Worm (Caenorhabditis elegans) whole organism, L4 larva: ENCODE measurements around the gene F18E9.3.

Source experiments
- F10B5.3 ChIP-seq: sonication (generic microtip); optimal IDR thresholded peaks from 2 replicates; lab custom pipeline; 2016; ENCODE audit warnings: mild to moderate bottlenecking, missing genetic modification characterization, missing compliant biosample characterization
- F44E2.7 ChIP-seq: fragments of 200-800 bp; sonication (Bioruptor generic); IDR thresholded peaks from 2 replicates; pipeline ENCODE4 v2.1.2; 2022; ENCODE audit warnings: missing genetic modification characterization, missing compliant biosample characterization
- F49E8.2 ChIP-seq: sonication (generic microtip); optimal IDR thresholded peaks from 2 replicates; lab custom pipeline; 2016; ENCODE audit warnings: missing compliant biosample characterization, mild to moderate bottlenecking, missing genetic modification characterization, borderline replicate concordance
- R02D3.7 ChIP-seq: fragments of 150-350 bp; sonication (generic microtip); optimal IDR thresholded peaks from 3 replicates; lab custom pipeline; 2014; ENCODE audit warnings: missing biosample characterization, missing genetic modification characterization
- Y105C5A.15 ChIP-seq: fragments of 200-800 bp; sonication (Bioruptor generic); IDR thresholded peaks from 2 replicates; pipeline ENCODE4 v1.3.6; 2022; ENCODE audit warnings: missing genetic modification characterization, missing compliant biosample characterization
- Y48G9A.11 ChIP-seq: fragments of 200-800 bp; sonication (Bioruptor generic); IDR thresholded peaks from 2 replicates; pipeline ENCODE4 v1.3.6; 2022; ENCODE audit warnings: missing genetic modification reagents, missing genetic modification characterization, missing compliant biosample characterization
- Y75B8A.6 ChIP-seq: fragments of 200-800 bp; sonication (Bioruptor generic); IDR thresholded peaks from 2 replicates; pipeline ENCODE4 v1.3.6; 2022; ENCODE audit warnings: missing genetic modification reagents, missing genetic modification characterization, missing compliant biosample characterization
- ZK546.5 ChIP-seq, 2 experiments: sonication (generic microtip); optimal IDR thresholded peaks; 2 replicates each; lab custom pipeline; 2017; ENCODE audit warnings: missing biosample characterization in 2 of 2, missing genetic modification characterization in 2 of 2
- aha-1 ChIP-seq: fragments of 150-350 bp; peaks from one replicate; lab custom pipeline; 2014; ENCODE audit warnings: missing biosample characterization, missing genetic modification characterization
- attf-4 ChIP-seq: sonication (generic microtip); optimal IDR thresholded peaks from 3 replicates; lab custom pipeline; 2017; ENCODE audit warnings: missing biosample characterization, missing genetic modification characterization
- ceh-20 ChIP-seq: fragments of 200-800 bp; sonication (Bioruptor generic); IDR thresholded peaks from 2 replicates; pipeline ENCODE4 v1.3.6; 2022; ENCODE audit warnings: missing genetic modification reagents, missing genetic modification characterization, missing compliant biosample characterization
- ceh-32 ChIP-seq: sonication (generic microtip); optimal IDR thresholded peaks from 2 replicates; lab custom pipeline; 2016; ENCODE audit warnings: mild to moderate bottlenecking, missing genetic modification characterization, missing compliant biosample characterization; ENCODE audit not compliant: poor library complexity
- ceh-62 ChIP-seq: sonication (generic microtip); optimal IDR thresholded peaks from 2 replicates; lab custom pipeline; 2017; ENCODE audit warnings: missing biosample characterization, missing genetic modification characterization
- dmd-9 ChIP-seq: fragments of 200-800 bp; sonication (Bioruptor generic); IDR thresholded peaks from 2 replicates; pipeline ENCODE4 v1.3.6; 2022; ENCODE audit warnings: missing genetic modification reagents, missing genetic modification characterization, missing compliant biosample characterization
- egl-43 ChIP-seq: fragments of 200-800 bp; sonication (Bioruptor generic); IDR thresholded peaks from 2 replicates; pipeline ENCODE4 v1.3.6; 2022; ENCODE audit warnings: missing genetic modification reagents, missing genetic modification characterization, missing compliant biosample characterization
- lim-7 ChIP-seq: fragments of 200-800 bp; sonication (Bioruptor generic); IDR thresholded peaks from 2 replicates; pipeline ENCODE4 v1.3.6; 2022; ENCODE audit warnings: missing genetic modification characterization, missing compliant biosample characterization
- lin-1 ChIP-seq: fragments of 200-800 bp; sonication (Bioruptor generic); IDR thresholded peaks from 2 replicates; pipeline ENCODE4 v1.3.6; 2022; ENCODE audit warnings: missing genetic modification reagents, missing genetic modification characterization, missing compliant biosample characterization
- lin-13 ChIP-seq: fragments of 150-350 bp; optimal IDR thresholded peaks from 2 replicates; lab custom pipeline; 2014; ENCODE audit warnings: missing biosample characterization, missing genetic modification reagents, missing genetic modification characterization
- lin-39 ChIP-seq: fragments of 150-350 bp; optimal IDR thresholded peaks from 2 replicates; lab custom pipeline; 2014; ENCODE audit warnings: missing biosample characterization, missing genetic modification reagents, missing genetic modification characterization
- lsy-2 ChIP-seq, 2 experiments: fragments of 150-350 bp in 1 of 2; sonication (generic microtip) in 1 of 2; optimal IDR thresholded peaks; 2 replicates each; lab custom pipeline; 2014 to 2017; ENCODE audit warnings: missing biosample characterization in 2 of 2, missing genetic modification characterization in 2 of 2
- madf-5 ChIP-seq, 2 experiments: fragments of 200-800 bp; sonication (Bioruptor generic); IDR thresholded peaks; 2 replicates each; pipeline ENCODE4 v1.3.6; 2022; ENCODE audit warnings: missing compliant biosample characterization in 2 of 2, missing genetic modification characterization in 2 of 2
- mdt-29 ChIP-seq: fragments of 200-800 bp; sonication (Bioruptor generic); IDR thresholded peaks from 2 replicates; pipeline ENCODE4 v1.3.6; 2022; ENCODE audit warnings: missing genetic modification reagents, missing genetic modification characterization, missing compliant biosample characterization
- mep-1 ChIP-seq: fragments of 150-350 bp; sonication (generic microtip); optimal IDR thresholded peaks from 3 replicates; lab custom pipeline; 2014; ENCODE audit warnings: missing biosample characterization, missing genetic modification characterization
- mes-2 ChIP-seq: sonication (generic microtip); optimal IDR thresholded peaks from 2 replicates; lab custom pipeline; 2016; ENCODE audit warnings: missing genotype, mild to moderate bottlenecking, missing genetic modification characterization, missing compliant biosample characterization; ENCODE audit not compliant: poor library complexity, severe bottlenecking
- nhr-11 ChIP-seq: fragments of 150-350 bp; optimal IDR thresholded peaks from 2 replicates; lab custom pipeline; 2014; ENCODE audit warnings: missing biosample characterization, missing genetic modification characterization
- nhr-25 ChIP-seq: sonication (generic microtip); optimal IDR thresholded peaks from 2 replicates; lab custom pipeline; 2017; ENCODE audit warnings: missing genetic modification characterization, mild to moderate bottlenecking, missing compliant biosample characterization, antibody characterized with exemption, moderate library complexity, borderline replicate concordance; ENCODE audit not compliant: insufficient read depth
- nhr-28 ChIP-seq: fragments of 150-350 bp; optimal IDR thresholded peaks from 2 replicates; lab custom pipeline; 2014; ENCODE audit warnings: missing biosample characterization, missing genetic modification characterization
- nhr-42 ChIP-seq: fragments of 200-800 bp; sonication (Bioruptor generic); IDR thresholded peaks from 2 replicates; pipeline ENCODE4 v1.3.6; 2022; ENCODE audit warnings: missing genetic modification characterization, missing compliant biosample characterization
- nhr-48 ChIP-seq: sonication (generic microtip); optimal IDR thresholded peaks from 2 replicates; lab custom pipeline; 2016; ENCODE audit warnings: mild to moderate bottlenecking, missing genetic modification characterization, missing compliant biosample characterization
- nhr-6 ChIP-seq: fragments of 150-350 bp; optimal IDR thresholded peaks from 2 replicates; lab custom pipeline; 2014; ENCODE audit warnings: missing biosample characterization, missing genetic modification characterization
- nhr-76 ChIP-seq: fragments of 150-350 bp; optimal IDR thresholded peaks from 2 replicates; lab custom pipeline; 2014; ENCODE audit warnings: missing biosample characterization, missing genetic modification characterization
- rbr-2 ChIP-seq: sonication (generic microtip); optimal IDR thresholded peaks from 2 replicates; lab custom pipeline; 2016; ENCODE audit warnings: missing genotype, missing genetic modification characterization, missing compliant biosample characterization
- saeg-2 ChIP-seq: fragments of 200-800 bp; sonication (Bioruptor generic); IDR thresholded peaks from 2 replicates; pipeline ENCODE4 v1.3.6; 2022; ENCODE audit warnings: missing genetic modification reagents, missing genetic modification characterization, missing compliant biosample characterization
- sdz-12 ChIP-seq: fragments of 200-800 bp; sonication (Bioruptor generic); optimal IDR thresholded peaks from 2 replicates; lab custom pipeline; 2018; ENCODE audit warnings: mild to moderate bottlenecking, missing genetic modification characterization, missing compliant biosample characterization
- set-16 ChIP-seq: fragments of 200-800 bp; sonication (Bioruptor generic); IDR thresholded peaks from 2 replicates; pipeline ENCODE4 v1.3.6; 2022; ENCODE audit warnings: missing genetic modification reagents, missing genetic modification characterization, missing compliant biosample characterization
- snpc-4 ChIP-seq: fragments of 150-350 bp; optimal IDR thresholded peaks from 2 replicates; lab custom pipeline; 2014; ENCODE audit warnings: missing biosample characterization, missing genetic modification characterization
- spr-1 ChIP-seq: sonication (generic microtip); optimal IDR thresholded peaks from 2 replicates; lab custom pipeline; 2016; ENCODE audit warnings: mild to moderate bottlenecking, missing genetic modification characterization, missing compliant biosample characterization
- spr-3 ChIP-seq: fragments of 200-800 bp; sonication (Bioruptor generic); optimal IDR thresholded peaks from 2 replicates; lab custom pipeline; 2018; ENCODE audit warnings: mild to moderate bottlenecking, missing genetic modification characterization, missing compliant biosample characterization
- tag-97 ChIP-seq: fragments of 200-800 bp; sonication (Bioruptor generic); IDR thresholded peaks from 2 replicates; pipeline ENCODE4 v1.3.6; 2022; ENCODE audit warnings: missing genetic modification characterization, missing compliant biosample characterization
- tra-1 ChIP-seq: fragments of 200-800 bp; sonication (Bioruptor generic); IDR thresholded peaks from 2 replicates; pipeline ENCODE4 v1.3.6; 2022; ENCODE audit warnings: missing genetic modification reagents, missing genetic modification characterization, missing compliant biosample characterization
- unc-39 ChIP-seq: sonication (generic microtip); optimal IDR thresholded peaks from 2 replicates; lab custom pipeline; 2017; ENCODE audit warnings: missing biosample characterization, missing genetic modification characterization
- unc-62 ChIP-seq, 3 experiments: fragments of 150-350 bp in 1 of 3; sonication (generic microtip); optimal IDR thresholded peaks in 2 of 3; peaks in 1 of 3; 1 replicate in 1 of 3; 2 replicates in 2 of 3; lab custom pipeline; 2014 to 2017; ENCODE audit warnings: missing biosample characterization in 3 of 3, missing genetic modification characterization in 3 of 3, missing genetic modification reagents in 3 of 3, missing genotype in 1 of 3
- vab-7 ChIP-seq: fragments of 200-800 bp; sonication (Bioruptor generic); IDR thresholded peaks from 2 replicates; pipeline ENCODE4 v1.3.6; 2022; ENCODE audit warnings: missing genetic modification reagents, missing genetic modification characterization, missing compliant biosample characterization
- zfp-3 ChIP-seq: fragments of 200-800 bp; sonication (Bioruptor generic); conservative IDR thresholded peaks from 2 replicates; pipeline ENCODE4 v1.3.6; 2022; ENCODE audit warnings: missing genetic modification reagents, missing genetic modification characterization, missing compliant biosample characterization

The F18E9.3 gene

DNA sequence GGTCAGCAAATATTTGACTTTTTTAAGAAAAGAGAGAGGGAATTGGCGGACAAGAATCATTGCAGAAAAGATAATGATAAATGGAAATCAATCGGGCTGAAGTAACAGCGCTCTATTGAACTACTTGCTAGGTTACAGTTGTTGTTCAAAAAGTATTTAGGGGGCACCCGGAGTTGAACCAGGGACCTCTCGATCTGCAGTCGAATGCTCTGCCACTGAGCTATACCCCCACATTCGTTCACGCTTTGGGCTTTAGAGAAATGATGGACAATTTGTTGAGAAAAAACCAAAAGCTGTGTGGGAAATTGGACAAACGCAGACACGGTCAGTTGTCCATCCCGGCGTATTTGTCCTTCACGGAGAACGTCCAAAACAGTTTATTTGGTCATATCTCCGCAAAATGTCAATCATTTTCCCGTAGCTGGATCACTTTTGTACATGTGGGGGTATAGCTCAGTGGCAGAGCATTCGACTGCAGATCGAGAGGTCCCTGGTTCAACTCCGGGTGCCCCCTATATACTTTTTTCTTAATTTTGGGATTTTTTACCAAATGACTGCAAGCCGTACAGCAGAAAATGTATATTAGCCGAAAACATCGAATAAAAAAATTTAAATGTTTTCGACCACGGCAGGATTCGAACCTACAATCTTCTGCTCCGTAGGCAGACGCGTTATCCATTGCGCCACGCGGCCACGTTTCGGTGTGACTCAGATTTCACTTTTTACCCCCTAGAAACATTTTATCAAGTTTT lies 38.1 kb downstream of the F18E9.3 start (continued):
- TF ChIP-seq tag-97 (no peak), nhr-6 (tag; lab: Kevin White, UChicago) (peak; percentile 5), Y75B8A.6 (GFP tag; lab: Robert Waterston, UW) (no peak), nhr-42 (0 out of 2 replicates have a peak, but pooled peaks have one; percentile 11), zfp-3 (GFP tag; lab: Robert Waterston, UW) (peak; percentile 70; the same call in 1 of the 2 replicates), lsy-2 (tag; optimal IDR thresholded peaks at IDR 0.05; lab: Kevin White, UChicago) (peak in 1 of 2 experiments; percentile 38)

DNA sequence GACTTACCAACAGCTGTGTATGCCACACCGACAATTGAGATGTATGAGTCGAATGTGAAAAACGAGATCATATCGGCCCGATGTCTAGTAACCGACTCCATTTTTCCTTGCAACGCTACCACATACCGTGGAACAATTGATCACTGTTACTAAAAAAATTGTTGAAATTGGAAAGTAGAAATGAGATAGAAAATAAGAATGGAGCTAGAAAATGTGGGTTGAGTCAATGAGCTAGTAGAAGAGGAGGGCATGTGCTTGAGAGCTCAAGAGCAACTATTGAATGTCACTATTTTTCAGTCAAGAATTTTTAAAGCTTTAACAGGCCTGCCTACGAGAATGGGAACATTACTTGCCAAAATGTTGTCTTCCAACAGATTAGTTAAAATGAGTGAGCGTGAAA lies 39.1 kb downstream of the F18E9.3 start, which contains the start of gene K01A12.3:
Gene K01A12.3 (minus strand): TSS at position 101 of the 400 bp plus-strand sequence.
- TF ChIP-seq madf-5 (GFP tag; IDR thresholded peaks at IDR 0.05; lab: Robert Waterston, UW) (no peak), unc-62 (GFP tag; optimal IDR thresholded peaks at IDR 0.05 in 1 of 2; lab: Kevin White, UChicago) (peak in 1 of 2 experiments; percentile 12), unc-62 (tag; optimal IDR thresholded peaks at IDR 0.05; lab: Kevin White, UChicago) (no peak)
- TF ChIP-seq, all 104 proteins: peak for 1

DNA sequence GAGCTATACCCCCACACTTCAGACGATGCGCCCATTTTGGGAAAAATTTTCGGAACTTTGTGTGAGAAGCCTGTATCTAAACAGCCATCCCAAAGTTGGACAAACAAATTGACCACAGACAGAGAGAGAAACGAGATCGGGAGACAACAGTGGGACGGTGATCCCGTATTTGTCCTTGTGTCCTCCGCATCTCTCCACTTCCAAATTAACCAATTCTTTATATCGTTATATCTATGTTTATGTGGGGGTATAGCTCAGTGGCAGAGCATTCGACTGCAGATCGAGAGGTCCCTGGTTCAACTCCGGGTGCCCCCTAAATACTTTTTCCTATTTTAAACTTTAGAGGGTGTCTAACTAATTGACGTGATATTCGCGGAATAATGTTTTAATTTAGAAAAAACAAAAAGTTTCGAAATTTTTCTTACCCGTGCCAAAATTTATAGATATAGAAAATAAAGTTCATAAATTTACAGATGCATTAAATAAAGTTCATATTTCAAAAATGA lies 52.8 kb downstream of the F18E9.3 start:
- TF ChIP-seq lin-39 (tag; lab: Kevin White, UChicago) (no peak), ceh-20 (GFP tag; lab: Robert Waterston, UW) (no peak), F10B5.3 (tag; lab: Kevin White, UChicago) (peak; percentile 39), madf-5 (GFP tag; IDR thresholded peaks at IDR 0.05; lab: Robert Waterston, UW) (peak; percentile 10 to 75; a peak in 2 of 4 replicates), lin-1 (no peak), nhr-48 (tag; lab: Kevin White, UChicago) (peak; percentile 43), attf-4 (tag; lab: Kevin White, UChicago) (no peak), rbr-2 (tag; lab: Kevin White, UChicago) (no peak), sdz-12 (no peak), ZK546.5 (tag; optimal IDR thresholded peaks at IDR 0.05; lab: Kevin White, UChicago) (no peak), mes-2 (tag; lab: Kevin White, UChicago) (peak; percentile 56), R02D3.7 (tag; lab: Kevin White, UChicago) (no peak), tra-1 (GFP tag; lab: Robert Waterston, UW) (no peak), ceh-62 (tag; lab: Kevin White, UChicago) (no peak), lin-13 (GFP tag; lab: Kevin White, UChicago) (no peak), nhr-25 (tag; lab: Kevin White, UChicago) (no peak), F49E8.2 (tag; lab: Kevin White, UChicago) (peak; percentile 58), set-16 (GFP tag; lab: Robert Waterston, UW) (no peak), unc-39 (no peak), Y75B8A.6 (GFP tag; lab: Robert Waterston, UW) (no peak), spr-3 (peak; percentile 57), nhr-42 (peak; percentile 38; the same call in 1 of the 2 replicates), mep-1 (tag; lab: Kevin White, UChicago) (no peak), spr-1 (tag; lab: Kevin White, UChicago) (peak; percentile 53), aha-1 (tag; lab: Kevin White, UChicago) (peak; percentile 79), nhr-28 (tag; lab: Kevin White, UChicago) (no peak), lim-7 (GFP tag; lab: Robert Waterston, UW) (peak; percentile 62), vab-7 (GFP tag; lab: Robert Waterston, UW) (0 out of 2 replicates have a peak, but pooled peaks have one; percentile 7), dmd-9 (GFP tag; lab: Robert Waterston, UW) (no peak), Y48G9A.11 (GFP tag; lab: Robert Waterston, UW) (peak; percentile 55; the same call in 1 of the 2 replicates), nhr-76 (tag; lab: Kevin White, UChicago) (no peak), ceh-32 (peak; percentile 25), saeg-2 (GFP tag; lab: Robert Waterston, UW) (no peak), tag-97 (no peak), snpc-4 (tag; lab: Kevin White, UChicago) (no peak), mdt-29 (GFP tag; lab: Robert Waterston, UW) (no peak), egl-43 (GFP tag; lab: Robert Waterston, UW) (no peak; the same call in none of the 2 replicates), F44E2.7 (peak; percentile 88), Y105C5A.15 (GFP tag; lab: Robert Waterston, UW) (peak; percentile 71; the same call in 1 of the 2 replicates), nhr-11 (no peak)
